Fruit fly (Drosophila melanogaster) whole organism: ENCODE results near the gene Acbp5.

Experiments used
- CG8478 ChIP-seq: fragments of >200 bp; optimal IDR thresholded peaks from 2 replicates; lab custom pipeline; 2018; ENCODE audit warnings: inconsistent platforms
- Dll ChIP-seq: fragments of >200 bp; optimal IDR thresholded peaks from 2 replicates; lab custom pipeline; 2017
- EcR ChIP-seq, 2 experiments: fragments of >200 bp; optimal IDR thresholded peaks; 2 replicates each; lab custom pipeline; 2017; ENCODE audit warnings: missing biosample characterization in 2 of 2, missing genetic modification characterization in 2 of 2, missing genetic modification reagents in 2 of 2
- pan ChIP-seq: fragments of >200 bp; optimal IDR thresholded peaks from 2 replicates; lab custom pipeline; 2017
- psq ChIP-seq: fragments of >200 bp; optimal IDR thresholded peaks from 2 replicates; lab custom pipeline; 2017
- usp ChIP-seq: fragments of >200 bp; optimal IDR thresholded peaks from 2 replicates; lab custom pipeline; 2017; ENCODE audit warnings: missing biosample characterization, missing genetic modification characterization, mixed read lengths

dm6 chr3L:8787240-8787639 is 1.1 kb downstream of the Acbp5 start:
- TF ChIP-seq Dll (lab: Kevin White, UChicago): no peak
- no peak for TF ChIP-seq usp (GFP tag; lab: Kevin White, UChicago)
- no peak for TF ChIP-seq psq (lab: Kevin White, UChicago)
- no peak for TF ChIP-seq CG8478 (lab: Kevin White, UChicago)
- no peak for TF ChIP-seq EcR (GFP tag; optimal IDR thresholded peaks at IDR 0.05; lab: Kevin White, UChicago)
- TF ChIP-seq pan (lab: Kevin White, UChicago): no peak
